Worm (Caenorhabditis elegans): ENCODE results near the gene rde-11.

Gene rde-11

DNA sequence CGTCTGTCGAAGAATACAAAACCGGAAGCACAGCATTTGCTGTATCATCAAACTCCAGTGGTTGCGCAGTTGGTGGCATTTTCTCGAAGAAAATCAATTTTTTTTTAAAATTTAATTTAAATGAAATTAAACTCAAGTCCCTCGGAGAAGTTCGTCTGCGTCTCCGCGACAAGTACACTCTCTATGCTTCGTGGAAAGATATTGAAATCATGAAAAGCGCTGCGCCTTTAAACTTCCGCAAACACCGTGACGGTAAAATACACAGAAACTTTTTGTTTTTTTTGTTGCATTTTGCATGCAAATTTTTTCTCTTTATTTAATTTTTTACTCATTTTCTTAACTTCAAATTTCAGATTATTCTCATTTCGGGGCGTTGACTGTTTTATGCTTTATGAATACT lies 6.3 kb upstream of the rde-11 start, which contains the start of the genes dli-1, tin-9.2 and exos-4.1 (continued):
- TF ChIP-seq T23F11.4 (GFP tag; optimal IDR thresholded peaks at IDR 0.05) = no peak
- peak; percentile 35 for TF ChIP-seq tbx-2 (tag; optimal IDR thresholded peaks at IDR 0.05)
- no peak for TF ChIP-seq ceh-18 (tag; optimal IDR thresholded peaks at IDR 0.05)
- TF ChIP-seq pat-9 (tag; optimal IDR thresholded peaks at IDR 0.05) = no peak
- no peak for TF ChIP-seq elt-4 (tag; optimal IDR thresholded peaks at IDR 0.05)
- peak; percentile 2 for TF ChIP-seq rnt-1 (tag; optimal IDR thresholded peaks at IDR 0.05)
- no peak for TF ChIP-seq fkh-10 (GFP tag; optimal IDR thresholded peaks at IDR 0.05)
- TF ChIP-seq eyg-1 (tag; optimal IDR thresholded peaks at IDR 0.05) = no peak
- TF ChIP-seq pha-4 (tag; optimal IDR thresholded peaks at IDR 0.05) = no peak
- TF ChIP-seq mec-3 (tag; optimal IDR thresholded peaks at IDR 0.05; ENCODE audit: borderline replicate concordance) = no peak
- TF ChIP-seq ceh-6 (GFP tag; optimal IDR thresholded peaks at IDR 0.05) = no peak
- TF ChIP-seq unc-86 (tag; optimal IDR thresholded peaks at IDR 0.05) = no peak
- no peak for TF ChIP-seq ceh-24 (tag; optimal IDR thresholded peaks at IDR 0.05)
- no peak for TF ChIP-seq sox-4 (tag; optimal IDR thresholded peaks at IDR 0.05)
- TF ChIP-seq nfya-1 (tag; optimal IDR thresholded peaks at IDR 0.05) = peak; percentile 47
- TF ChIP-seq nhr-11 (tag; optimal IDR thresholded peaks at IDR 0.05) = no peak
- TF ChIP-seq K09A11.1 (tag; optimal IDR thresholded peaks at IDR 0.05; ENCODE audit: insufficient read depth) = no peak
- no peak for TF ChIP-seq ceh-22 (tag; optimal IDR thresholded peaks at IDR 0.05)
- no peak for TF ChIP-seq ceh-45 (GFP tag; IDR thresholded peaks at IDR 0.05)
- TF ChIP-seq C08G9.2 (tag; optimal IDR thresholded peaks at IDR 0.05) = no peak

DNA sequence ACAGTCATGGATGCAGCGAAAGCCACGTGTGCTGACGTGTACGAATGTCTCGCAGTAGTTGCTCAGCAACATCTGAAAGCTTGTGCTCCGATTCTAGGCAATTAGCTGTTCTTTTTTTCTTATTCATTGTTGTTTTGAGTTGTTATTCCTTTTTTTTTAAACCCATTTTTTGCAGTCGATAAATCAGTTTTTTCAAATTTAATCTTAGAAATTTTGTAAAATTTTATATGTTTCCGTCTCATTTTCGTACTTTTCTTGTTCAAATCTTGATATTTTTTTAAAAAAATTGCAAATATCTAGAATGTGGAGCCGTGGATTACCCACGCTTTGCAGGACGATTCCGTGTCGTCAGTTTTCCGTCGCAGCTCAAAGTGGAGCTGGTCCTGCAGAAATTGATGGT lies 4.6 kb upstream of the rde-11 start, which contains the start of gene fask-1:
Gene fask-1, plus strand, starts transcription at position 301 of the 400 bp plus-strand sequence.
- no peak for TF ChIP-seq npax-4 (tag; optimal IDR thresholded peaks at IDR 0.05)
- TF ChIP-seq T23F11.4 (GFP tag; optimal IDR thresholded peaks at IDR 0.05) = no peak
- TF ChIP-seq mec-3 (tag; optimal IDR thresholded peaks at IDR 0.05; ENCODE audit: borderline replicate concordance) = no peak
- no peak for TF ChIP-seq hlh-8 (tag; optimal IDR thresholded peaks at IDR 0.05)
- TF ChIP-seq elt-4 (tag; optimal IDR thresholded peaks at IDR 0.05) = no peak
- no peak for TF ChIP-seq ztf-16 (tag; optimal IDR thresholded peaks at IDR 0.05)
- no peak for TF ChIP-seq ref-2 (tag; optimal IDR thresholded peaks at IDR 0.05)

DNA sequence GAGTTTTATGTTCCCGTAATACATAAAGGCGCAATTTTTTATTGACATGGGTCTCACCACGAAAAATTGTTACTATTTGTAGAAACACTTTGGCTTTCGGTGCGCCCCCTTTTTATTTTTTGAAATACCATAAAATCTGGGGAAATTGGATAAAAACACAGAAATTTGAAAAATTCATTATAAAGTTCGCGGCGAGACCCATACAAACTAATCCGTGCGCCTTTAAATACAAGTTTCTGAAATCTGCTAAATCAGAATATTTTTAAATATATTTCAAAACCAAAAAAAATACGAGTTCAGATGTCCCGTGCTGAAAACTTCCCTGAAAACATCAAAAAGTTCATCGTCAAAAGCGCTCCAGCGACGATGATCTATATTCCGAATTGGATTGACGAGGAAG lies 2.4 kb downstream of the rde-11 start, which contains the start of gene B0564.2:
Gene B0564.2, plus strand, starts transcription at position 301 of the 400 bp plus-strand sequence.
- no peak for TF ChIP-seq hlh-8 (tag; optimal IDR thresholded peaks at IDR 0.05)
- TF ChIP-seq eyg-1 (tag; optimal IDR thresholded peaks at IDR 0.05) = no peak
- TF ChIP-seq tbx-7 (tag; optimal IDR thresholded peaks at IDR 0.05) = no peak
- TF ChIP-seq ceh-9 (tag; optimal IDR thresholded peaks at IDR 0.05) = no peak
- TF ChIP-seq lim-6 (tag; optimal IDR thresholded peaks at IDR 0.05) = no peak
- no peak for TF ChIP-seq C38D4.7 (GFP tag; optimal IDR thresholded peaks at IDR 0.05)
- no peak for TF ChIP-seq hlh-13 (GFP tag; optimal IDR thresholded peaks at IDR 0.05)
- no peak for TF ChIP-seq sdc-2 (tag; optimal IDR thresholded peaks at IDR 0.05)
- TF ChIP-seq ttx-3 (tag; optimal IDR thresholded peaks at IDR 0.05) = no peak
- no peak for TF ChIP-seq K02D7.2 (tag; optimal IDR thresholded peaks at IDR 0.05)
- no peak for TF ChIP-seq madf-2 (tag; optimal IDR thresholded peaks at IDR 0.05)

DNA sequence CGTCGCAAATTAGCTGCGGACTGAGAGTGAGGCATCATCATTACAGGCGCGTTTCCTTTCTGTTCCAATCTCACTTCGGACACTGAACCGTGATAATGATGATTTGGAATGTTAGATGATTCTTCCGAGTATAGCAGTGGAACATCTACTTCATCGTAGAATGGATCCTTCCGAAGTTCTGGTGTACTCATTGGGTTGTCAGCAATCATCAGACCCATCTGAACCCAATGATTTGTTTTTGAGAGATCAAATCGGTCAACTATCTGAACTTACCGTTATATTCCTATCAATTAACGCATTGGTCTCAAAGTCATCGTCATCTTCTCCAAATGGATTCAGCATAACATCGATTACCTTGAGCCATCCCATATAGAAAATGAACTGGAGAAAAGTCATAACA lies 3.4 kb downstream of the rde-11 start:
- TF ChIP-seq C08G9.2 (tag; optimal IDR thresholded peaks at IDR 0.05) (no peak), K09A11.1 (tag; optimal IDR thresholded peaks at IDR 0.05; ENCODE audit: insufficient read depth) (no peak), unc-55 (GFP tag; optimal IDR thresholded peaks at IDR 0.05) (no peak), ceh-18 (tag; optimal IDR thresholded peaks at IDR 0.05) (no peak), tbx-7 (tag; optimal IDR thresholded peaks at IDR 0.05) (no peak)

DNA sequence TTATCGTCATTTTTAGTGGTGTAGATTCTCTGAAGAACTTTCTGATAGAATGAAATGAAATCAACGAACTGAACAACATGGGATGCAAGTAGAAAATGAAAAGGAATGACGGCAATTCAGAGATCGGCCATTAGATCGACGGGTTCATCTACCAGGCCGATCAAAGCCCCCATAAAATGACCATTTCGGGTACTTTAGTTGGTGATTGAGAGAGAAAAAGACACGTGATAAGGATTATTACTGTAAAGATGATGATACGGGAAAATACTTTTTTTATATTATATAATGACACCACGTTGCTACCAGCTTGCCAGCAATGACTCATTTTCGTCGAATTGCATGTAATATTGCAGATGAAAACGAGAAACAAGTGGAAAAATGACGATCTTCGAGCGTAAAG lies 4.8 kb downstream of the rde-11 start, which contains the start of gene best-1:
Gene best-1, minus strand, starts transcription at position 29 of the 400 bp plus-strand sequence.
- TF ChIP-seq nhr-232 (tag; optimal IDR thresholded peaks at IDR 0.05) = no peak
- TF ChIP-seq tbx-7 (tag; optimal IDR thresholded peaks at IDR 0.05) = no peak
- TF ChIP-seq ceh-45 (GFP tag; IDR thresholded peaks at IDR 0.05) = no peak
- no peak for TF ChIP-seq sox-4 (tag; optimal IDR thresholded peaks at IDR 0.05)
- TF ChIP-seq sdc-2 (tag; optimal IDR thresholded peaks at IDR 0.05) = no peak
- TF ChIP-seq elt-2 (tag; optimal IDR thresholded peaks at IDR 0.05) = no peak
- no peak for TF ChIP-seq hlh-8 (tag; optimal IDR thresholded peaks at IDR 0.05)
- TF ChIP-seq rnt-1 (tag; optimal IDR thresholded peaks at IDR 0.05) = no peak
- no peak for TF ChIP-seq ceh-2 (tag; optimal IDR thresholded peaks at IDR 0.05)
- TF ChIP-seq ama-1 (optimal IDR thresholded peaks at IDR 0.05) = no peak
- no peak for TF ChIP-seq ceh-24 (tag; optimal IDR thresholded peaks at IDR 0.05)

All from whole organism, late embryonic.